Fruit fly (Drosophila melanogaster) whole organism: Measurements from ENCODE around the gene CG14835.

Source experiments
- CG8478 ChIP-seq: fragments of >200 bp; optimal IDR thresholded peaks from 2 replicates; lab custom pipeline; 2018; ENCODE audit warnings: inconsistent platforms
- Dll ChIP-seq: fragments of >200 bp; optimal IDR thresholded peaks from 2 replicates; lab custom pipeline; 2017
- EcR ChIP-seq, 2 experiments: fragments of >200 bp; optimal IDR thresholded peaks; 2 replicates each; lab custom pipeline; 2017; ENCODE audit warnings: missing biosample characterization in 2 of 2, missing genetic modification characterization in 2 of 2, missing genetic modification reagents in 2 of 2
- pan ChIP-seq: fragments of >200 bp; optimal IDR thresholded peaks from 2 replicates; lab custom pipeline; 2017
- psq ChIP-seq: fragments of >200 bp; optimal IDR thresholded peaks from 2 replicates; lab custom pipeline; 2017
- usp ChIP-seq: fragments of >200 bp; optimal IDR thresholded peaks from 2 replicates; lab custom pipeline; 2017; ENCODE audit warnings: missing biosample characterization, missing genetic modification characterization, mixed read lengths

- TF ChIP-seq CG8478 (lab: Kevin White, UChicago) (no peak), usp (GFP tag; lab: Kevin White, UChicago) (no peak), psq (no peak), Dll (lab: Kevin White, UChicago) (no peak), pan (no peak), EcR (GFP tag; optimal IDR thresholded peaks at IDR 0.05; lab: Kevin White, UChicago) (no peak)
Observed at dm6 chr3L:7432265-7432664, 5.0 kb downstream of the CG14835 start.
